Worm (Caenorhabditis elegans) whole organism, midembryonic: ENCODE data around the gene K07D4.6.

Experiments used
- T22C8.4 ChIP-seq: fragments of 200-800 bp; sonication (Bioruptor generic); IDR thresholded peaks from 2 replicates; pipeline ENCODE4 v1.3.6; 2022; ENCODE audit warnings: missing genetic modification characterization, missing compliant biosample characterization
- cog-1 ChIP-seq: sonication (generic microtip); optimal IDR thresholded peaks from 2 replicates; lab custom pipeline; 2016; ENCODE audit warnings: missing genetic modification characterization, missing compliant biosample characterization
- flt-1 ChIP-seq: fragments of 200-800 bp; sonication (Bioruptor generic); IDR thresholded peaks from 2 replicates; pipeline ENCODE4 v1.3.6; 2022; ENCODE audit warnings: missing genetic modification characterization, missing compliant biosample characterization
- klf-2 ChIP-seq: fragments of 200-800 bp; sonication (Bioruptor generic); conservative IDR thresholded peaks from 2 replicates; pipeline ENCODE4 v1.3.6; 2022; ENCODE audit warnings: missing genetic modification reagents, missing genetic modification characterization, missing compliant biosample characterization
- med-1 ChIP-seq: sonication (generic microtip); optimal IDR thresholded peaks from 2 replicates; lab custom pipeline; 2017; ENCODE audit warnings: missing genetic modification characterization, mild to moderate bottlenecking, missing compliant biosample characterization, antibody characterized with exemption, missing genetic modification reagents; ENCODE audit not compliant: insufficient read depth
- ref-1 ChIP-seq: fragments of 200-800 bp; sonication (Bioruptor generic); conservative IDR thresholded peaks from 2 replicates; pipeline ENCODE4 v1.3.6; 2022; ENCODE audit warnings: missing genetic modification reagents, missing genetic modification characterization, missing compliant biosample characterization
- tab-1 ChIP-seq: fragments of 200-800 bp; sonication (Bioruptor generic); IDR thresholded peaks from 2 replicates; pipeline ENCODE4 v1.3.6; 2022; ENCODE audit warnings: missing genetic modification characterization, missing compliant biosample characterization
- ztf-23 ChIP-seq: fragments of 200-800 bp; sonication (Bioruptor generic); IDR thresholded peaks from 2 replicates; pipeline ENCODE4 v1.3.6; 2022; ENCODE audit warnings: missing genetic modification reagents, missing genetic modification characterization, missing compliant biosample characterization
- ztf-29 ChIP-seq: fragments of 200-800 bp; sonication (Bioruptor generic); IDR thresholded peaks from 2 replicates; pipeline ENCODE4 v1.3.6; 2022; ENCODE audit warnings: missing genetic modification reagents, missing genetic modification characterization, missing compliant biosample characterization

Gene K07D4.6

ce11 chrII:3975942-3976341 lies 42.6 kb downstream of the K07D4.6 start, which contains the start of gene dos-2:
dos-2 (plus strand) TSS chrII:3976242.
- TF ChIP-seq flt-1 (no peak), cog-1 (tag; lab: Kevin White, UChicago) (no peak), ref-1 (GFP tag; lab: Robert Waterston, UW) (no peak), tab-1 (GFP tag; lab: Robert Waterston, UW) (no peak), T22C8.4 (GFP tag; lab: Robert Waterston, UW) (no peak), ztf-29 (no peak), klf-2 (no peak), ztf-23 (GFP tag; lab: Robert Waterston, UW) (no peak), med-1 (no peak)

ce11 chrII:3974953-3975352 lies 43.6 kb downstream of the K07D4.6 start, which contains the start of gene cank-26:
cank-26 (minus strand) TSS chrII:3975065.
- peak; percentile 32 for TF ChIP-seq cog-1 (tag; lab: Kevin White, UChicago)
- no peak for TF ChIP-seq tab-1 (GFP tag; lab: Robert Waterston, UW)

- TF ChIP-seq flt-1 (no peak), tab-1 (GFP tag; lab: Robert Waterston, UW) (no peak), ztf-23 (GFP tag; lab: Robert Waterston, UW) (no peak)
Observed at ce11 chrII:3972153-3972552, 46.4 kb downstream of the K07D4.6 start, which contains the start of gene K10G6.9. K10G6.9 (plus strand) TSS chrII:3972262.

ce11 chrII:3968808-3969207 lies 49.7 kb downstream of the K07D4.6 start:
- no peak for TF ChIP-seq T22C8.4 (GFP tag; lab: Robert Waterston, UW)
- no peak for TF ChIP-seq tab-1 (GFP tag; lab: Robert Waterston, UW)
- no peak for TF ChIP-seq ztf-29
- TF ChIP-seq med-1 = no peak
- TF ChIP-seq cog-1 (tag; lab: Kevin White, UChicago) = no peak
- TF ChIP-seq flt-1 = no peak
- no peak for TF ChIP-seq ref-1 (GFP tag; lab: Robert Waterston, UW)
- TF ChIP-seq ztf-23 (GFP tag; lab: Robert Waterston, UW) = no peak
- no peak for TF ChIP-seq klf-2

- 0 out of 2 replicates have a peak, but pooled peaks have one; percentile 11 for TF ChIP-seq tab-1 (GFP tag; lab: Robert Waterston, UW)
- TF ChIP-seq flt-1 = no peak
Observed at ce11 chrII:3968070-3968469, 50.4 kb downstream of the K07D4.6 start.

- TF ChIP-seq klf-2 (no peak), ztf-23 (GFP tag; lab: Robert Waterston, UW) (no peak), flt-1 (no peak), ztf-29 (no peak)
Observed at ce11 chrII:3967061-3967460, 51.5 kb downstream of the K07D4.6 start.
